Worm (Caenorhabditis elegans): ENCODE data around the gene T15B7.1.

The T15B7.1 gene

DNA sequence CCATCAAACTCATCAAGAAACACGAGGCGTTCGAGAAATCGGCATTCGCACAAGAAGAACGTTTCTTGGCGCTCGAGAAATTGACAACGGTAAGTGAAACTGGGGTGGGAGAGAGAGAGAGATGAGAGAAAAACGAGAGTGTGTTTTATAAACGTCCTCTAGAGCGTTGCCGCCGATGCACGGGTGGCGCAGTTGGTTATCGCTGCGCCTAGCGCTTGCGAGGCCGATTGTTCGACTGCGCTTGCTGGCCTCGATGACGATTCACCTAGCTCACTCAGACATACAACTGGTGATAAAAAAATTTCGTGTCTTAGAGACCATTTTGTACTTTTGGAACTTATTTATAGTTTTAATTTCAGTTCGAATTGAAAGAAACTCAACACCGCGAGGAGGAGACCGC lies 46.3 kb downstream of the T15B7.1 start (continued):
- TF ChIP-seq irx-1 (tag; optimal IDR thresholded peaks at IDR 0.05) (peak; percentile 19), sptf-1 (tag; optimal IDR thresholded peaks at IDR 0.05) (no peak), ceh-63 (GFP tag; optimal IDR thresholded peaks at IDR 0.05) (no peak), sup-37 (GFP tag; optimal IDR thresholded peaks at IDR 0.05) (no peak), unc-30 (tag; optimal IDR thresholded peaks at IDR 0.05) (no peak), nhr-85 (tag) (peak; percentile 20), mab-9 (GFP tag; IDR thresholded peaks at IDR 0.05) (0 out of 2 replicates have a peak, but pooled peaks have one; percentile 14), ets-5 (GFP tag; IDR thresholded peaks at IDR 0.05) (no peak), dpl-1 (GFP tag; optimal IDR thresholded peaks at IDR 0.05) (peak in 1 of 3 experiments; percentile 23), swsn-7 (tag; optimal IDR thresholded peaks at IDR 0.05) (peak; percentile 51), ceh-82 (tag; optimal IDR thresholded peaks at IDR 0.05) (peak in 2 of 3 experiments; percentile 9 to 33), blmp-1 (tag; optimal IDR thresholded peaks at IDR 0.05) (no peak), mdl-1 (tag; optimal IDR thresholded peaks at IDR 0.05) (peak in 1 of 2 experiments; percentile 42), skn-1 (tag; optimal IDR thresholded peaks at IDR 0.05) (peak; percentile 3), ztf-11 (tag; optimal IDR thresholded peaks at IDR 0.05) (peak in 1 of 2 experiments; percentile 6), fos-1 (tag; optimal IDR thresholded peaks at IDR 0.05) (peak; percentile 50), nhr-12 (tag; optimal IDR thresholded peaks at IDR 0.05) (no peak), aly-2 (tag; optimal IDR thresholded peaks at IDR 0.05) (peak; percentile 71), lin-35 (GFP tag; optimal IDR thresholded peaks at IDR 0.05) (peak; percentile 37 to 62), rnt-1 (tag; optimal IDR thresholded peaks at IDR 0.05) (peak; percentile 54), tbx-2 (tag; optimal IDR thresholded peaks at IDR 0.05) (peak; percentile 39), pag-3 (tag; optimal IDR thresholded peaks at IDR 0.05; ENCODE audit: borderline replicate concordance, insufficient read depth) (no peak)

ce11 chrV:6893681-6894080 lies 51.1 kb downstream of the T15B7.1 start:
- TF ChIP-seq nhr-20 (tag; optimal IDR thresholded peaks at IDR 0.05) (no peak), mef-2 (tag; optimal IDR thresholded peaks at IDR 0.05) (no peak), ceh-88 (GFP tag; IDR thresholded peaks at IDR 0.05) (no peak), ceh-8 (GFP tag; optimal IDR thresholded peaks at IDR 0.05) (no peak), efl-3 (GFP tag; optimal IDR thresholded peaks at IDR 0.05) (no peak), nhr-84 (tag; optimal IDR thresholded peaks at IDR 0.05) (no peak), ces-1 (GFP tag; optimal IDR thresholded peaks at IDR 0.05) (no peak), nhr-28 (tag; optimal IDR thresholded peaks at IDR 0.05) (no peak), mab-9 (GFP tag; IDR thresholded peaks at IDR 0.05) (no peak), nhr-77 (tag; optimal IDR thresholded peaks at IDR 0.05) (no peak), snu-23 (GFP tag; optimal IDR thresholded peaks at IDR 0.05) (no peak), sup-37 (GFP tag; optimal IDR thresholded peaks at IDR 0.05) (no peak), rnt-1 (tag; optimal IDR thresholded peaks at IDR 0.05) (peak; percentile 15), nhr-71 (tag; optimal IDR thresholded peaks at IDR 0.05) (peak; percentile 17), vab-15 (tag; optimal IDR thresholded peaks at IDR 0.05) (no peak), lin-14 (GFP tag; optimal IDR thresholded peaks at IDR 0.05) (peak; percentile 51), nhr-237 (tag; optimal IDR thresholded peaks at IDR 0.05) (no peak), dsc-1 (tag; optimal IDR thresholded peaks at IDR 0.05) (no peak), xbp-1 (tag; optimal IDR thresholded peaks at IDR 0.05) (no peak), zip-4 (GFP tag; optimal IDR thresholded peaks at IDR 0.05) (no peak), lin-35 (GFP tag; optimal IDR thresholded peaks at IDR 0.05) (no peak), grh-1 (GFP tag; IDR thresholded peaks at IDR 0.05) (no peak), efl-1 (optimal IDR thresholded peaks at IDR 0.05) (no peak), efl-1 (GFP tag; optimal IDR thresholded peaks at IDR 0.05 in 1 of 2) (peak in 1 of 2 experiments; percentile 35), fkh-10 (GFP tag; optimal IDR thresholded peaks at IDR 0.05) (no peak), hlh-17 (GFP tag; optimal IDR thresholded peaks at IDR 0.05; ENCODE audit: borderline replicate concordance) (no peak), sox-4 (tag; optimal IDR thresholded peaks at IDR 0.05) (no peak), alr-1 (tag; optimal IDR thresholded peaks at IDR 0.05; ENCODE audit: borderline replicate concordance) (no peak), unc-62 (GFP tag; optimal IDR thresholded peaks at IDR 0.05) (no peak), egl-13 (tag; optimal IDR thresholded peaks at IDR 0.05) (no peak), ets-5 (GFP tag; IDR thresholded peaks at IDR 0.05) (no peak), snpc-4 (tag; optimal IDR thresholded peaks at IDR 0.05) (no peak), nhr-19 (GFP tag; conservative IDR thresholded peaks at IDR 0.05) (no peak), aly-2 (tag; optimal IDR thresholded peaks at IDR 0.05) (no peak), mdl-1 (tag; optimal IDR thresholded peaks at IDR 0.05) (no peak), aha-1 (tag; optimal IDR thresholded peaks at IDR 0.05) (no peak), nhr-90 (tag; optimal IDR thresholded peaks at IDR 0.05; ENCODE audit: poor library complexity) (no peak), nhr-85 (tag) (no peak)

Data from whole organism, L1 larva.